Fruit fly (Drosophila melanogaster): Measurements from ENCODE around the gene CG14418.

Gene CG14418

dm6 chrX:2885814-2886213 lies 2.4 kb upstream of the CG14418 start, which contains the start of gene CG14419:
Gene CG14419 (minus strand): TSS chrX:2885914.
- no peak for TF ChIP-seq CG3726 (GFP tag; IDR thresholded peaks at IDR 0.05)
- TF ChIP-seq CG10274 (GFP tag; optimal IDR thresholded peaks at IDR 0.05), result peak; percentile 39
- 0 out of 2 replicates have a peak, but pooled peaks have one; percentile 17 for TF ChIP-seq al (GFP tag; IDR thresholded peaks at IDR 0.05)
- TF ChIP-seq CG13424 (tag; optimal IDR thresholded peaks at IDR 0.05), result peak; percentile 10
- TF ChIP-seq nmo (GFP tag; optimal IDR thresholded peaks at IDR 0.05), result peak; percentile 8
- peak; percentile 23; the same call in 1 of the 2 replicates for TF ChIP-seq crol (GFP tag; IDR thresholded peaks at IDR 0.05)
- no peak for TF ChIP-seq ind (GFP tag; optimal IDR thresholded peaks at IDR 0.05)
- peak; percentile 25 for TF ChIP-seq abd-A (tag; optimal IDR thresholded peaks at IDR 0.05)
- no peak for TF ChIP-seq luna (GFP tag; optimal IDR thresholded peaks at IDR 0.05)
- 0 out of 2 replicates have a peak, but pooled peaks have one; percentile 14 for TF ChIP-seq CG9932 (GFP tag; IDR thresholded peaks at IDR 0.05)
- no peak for TF ChIP-seq bcd (GFP tag; optimal IDR thresholded peaks at IDR 0.05)

- TF ChIP-seq Hr78 (GFP tag; optimal IDR thresholded peaks at IDR 0.05) (peak in 1 of 2 experiments; percentile 60), CG4360 (GFP tag; IDR thresholded peaks at IDR 0.05) (peak; percentile 95), btn (GFP tag; optimal IDR thresholded peaks at IDR 0.05) (no peak), CG12219 (GFP tag; optimal IDR thresholded peaks at IDR 0.05) (no peak), Atf-2 (GFP tag; optimal IDR thresholded peaks at IDR 0.05) (no peak)
These were observed 945 bp downstream of the CG14418 start for dm6 chrX:2882516-2882915.

dm6 chrX:2880660-2881059 lies 2.8 kb downstream of the CG14418 start:
- TF ChIP-seq ci (GFP tag; IDR thresholded peaks at IDR 0.05), result no peak
- no peak for TF ChIP-seq zen2 (GFP tag; IDR thresholded peaks at IDR 0.05; ENCODE audit: partially characterized antibody)
- no peak for TF ChIP-seq row (GFP tag; IDR thresholded peaks at IDR 0.05)
- no peak for TF ChIP-seq Nf-YB (GFP tag; optimal IDR thresholded peaks at IDR 0.05)
- TF ChIP-seq Mad (GFP tag; optimal IDR thresholded peaks at IDR 0.05), result no peak

dm6 chrX:2877070-2877469 lies 6.4 kb downstream of the CG14418 start:
- TF ChIP-seq CG3407 (GFP tag; optimal IDR thresholded peaks at IDR 0.05), result no peak
- no peak for TF ChIP-seq CG34376 (GFP tag; optimal IDR thresholded peaks at IDR 0.05)
- TF ChIP-seq Ets65A (GFP tag), result peak; percentile 70
- no peak for TF ChIP-seq CG5245 (GFP tag; optimal IDR thresholded peaks at IDR 0.05)
- TF ChIP-seq CG10321 (GFP tag; IDR thresholded peaks at IDR 0.05), result peak; percentile 70
- TF ChIP-seq B-H2 (GFP tag; optimal IDR thresholded peaks at IDR 0.05), result no peak
- TF ChIP-seq insv (GFP tag; optimal IDR thresholded peaks at IDR 0.05), result no peak
- no peak for TF ChIP-seq CG11696 (GFP tag; IDR thresholded peaks at IDR 0.05)
- no peak for TF ChIP-seq CG12942 (GFP tag; optimal IDR thresholded peaks at IDR 0.05)
- no peak for TF ChIP-seq ind (GFP tag; optimal IDR thresholded peaks at IDR 0.05)
- no peak for TF ChIP-seq chm (GFP tag; IDR thresholded peaks at IDR 0.05)
- TF ChIP-seq CG3281 (GFP tag; optimal IDR thresholded peaks at IDR 0.05), result no peak
- TF ChIP-seq CG3995 (GFP tag; optimal IDR thresholded peaks at IDR 0.05), result no peak

dm6 chrX:2876433-2876832 lies 7.0 kb downstream of the CG14418 start, which contains the start of gene CG14417:
Gene CG14417 (minus strand): TSS chrX:2876533.
- TF ChIP-seq ap (GFP tag; IDR thresholded peaks at IDR 0.05) (no peak), H2.0 (GFP tag; IDR thresholded peaks at IDR 0.05) (no peak), Usf (GFP tag; optimal IDR thresholded peaks at IDR 0.05) (no peak)
